Fruit fly (Drosophila melanogaster): ENCODE data around the gene Sxl.

Gene Sxl

dm6 chrX:7094861-7095260 lies 3.0 kb downstream of the Sxl start:
- TF ChIP-seq Hnf4 (GFP tag; optimal IDR thresholded peaks at IDR 0.05) = no peak
- no peak for TF ChIP-seq dsf (GFP tag; optimal IDR thresholded peaks at IDR 0.05; ENCODE audit: borderline replicate concordance)
- no peak for TF ChIP-seq Sp1 (GFP tag; optimal IDR thresholded peaks at IDR 0.05)
- no peak for TF ChIP-seq HLH106 (tag; optimal IDR thresholded peaks at IDR 0.05)
- no peak for TF ChIP-seq Jra (GFP tag; optimal IDR thresholded peaks at IDR 0.05)
- TF ChIP-seq brk (GFP tag; optimal IDR thresholded peaks at IDR 0.05) = no peak
- no peak for TF ChIP-seq dmrt93B (GFP tag; optimal IDR thresholded peaks at IDR 0.05)

dm6 chrX:7094169-7094568 lies 3.7 kb downstream of the Sxl start:
- TF ChIP-seq lola (GFP tag; optimal IDR thresholded peaks at IDR 0.05) (no peak), tai (GFP tag; optimal IDR thresholded peaks at IDR 0.05) (no peak), usp (GFP tag; optimal IDR thresholded peaks at IDR 0.05) (no peak), CG9705 (GFP tag; optimal IDR thresholded peaks at IDR 0.05) (no peak), brk (GFP tag; optimal IDR thresholded peaks at IDR 0.05) (no peak), pan (optimal IDR thresholded peaks at IDR 0.05) (no peak), br (GFP tag; optimal IDR thresholded peaks at IDR 0.05) (no peak), GATAd (GFP tag; optimal IDR thresholded peaks at IDR 0.05) (no peak), dl (GFP tag; optimal IDR thresholded peaks at IDR 0.05; ENCODE audit: insufficient read depth in 1 of 2, partially characterized antibody in 2 of 2) (no peak), CG32264 (GFP tag; optimal IDR thresholded peaks at IDR 0.05) (no peak), Dif (GFP tag; optimal IDR thresholded peaks at IDR 0.05; ENCODE audit: partially characterized antibody) (no peak)

dm6 chrX:7091909-7092308 lies 5.9 kb downstream of the Sxl start:
- no peak for TF ChIP-seq ey (GFP tag; optimal IDR thresholded peaks at IDR 0.05)
- TF ChIP-seq foxo (GFP tag; optimal IDR thresholded peaks at IDR 0.05) = no peak
- TF ChIP-seq Mio (GFP tag; optimal IDR thresholded peaks at IDR 0.05) = no peak
- TF ChIP-seq brk (GFP tag; optimal IDR thresholded peaks at IDR 0.05) = no peak
- no peak for TF ChIP-seq CG32264 (GFP tag; optimal IDR thresholded peaks at IDR 0.05)
- no peak for TF ChIP-seq fru (GFP tag; optimal IDR thresholded peaks at IDR 0.05)
- no peak for TF ChIP-seq sage (GFP tag; optimal IDR thresholded peaks at IDR 0.05)
- no peak for TF ChIP-seq Dif (GFP tag; optimal IDR thresholded peaks at IDR 0.05; ENCODE audit: partially characterized antibody)
- TF ChIP-seq Jra (GFP tag; optimal IDR thresholded peaks at IDR 0.05) = no peak
- no peak for TF ChIP-seq woc (GFP tag; optimal IDR thresholded peaks at IDR 0.05)
- TF ChIP-seq lola (GFP tag; optimal IDR thresholded peaks at IDR 0.05) = no peak

dm6 chrX:7086539-7086938 lies 11.3 kb downstream of the Sxl start:
- TF ChIP-seq Rel (GFP tag; optimal IDR thresholded peaks at IDR 0.05) (no peak), Rel (tag; optimal IDR thresholded peaks at IDR 0.05) (no peak), tai (GFP tag; optimal IDR thresholded peaks at IDR 0.05) (peak; percentile 29), Hnf4 (GFP tag; optimal IDR thresholded peaks at IDR 0.05) (peak; percentile 11), OdsH (GFP tag; optimal IDR thresholded peaks at IDR 0.05) (no peak), GATAd (GFP tag; optimal IDR thresholded peaks at IDR 0.05) (no peak), psq (GFP tag; optimal IDR thresholded peaks at IDR 0.05) (no peak), h (GFP tag; optimal IDR thresholded peaks at IDR 0.05) (no peak)

dm6 chrX:7082407-7082806 lies 15.4 kb downstream of the Sxl start:
- no peak for TF ChIP-seq Hr78 (GFP tag; optimal IDR thresholded peaks at IDR 0.05)
- no peak for TF ChIP-seq Vsx2 (GFP tag; optimal IDR thresholded peaks at IDR 0.05; ENCODE audit: partially characterized antibody)
- no peak for TF ChIP-seq HLH106 (tag; optimal IDR thresholded peaks at IDR 0.05)
- TF ChIP-seq Myc (optimal IDR thresholded peaks at IDR 0.05) = no peak
- no peak for TF ChIP-seq lola (GFP tag; optimal IDR thresholded peaks at IDR 0.05)
- TF ChIP-seq CG32264 (GFP tag; optimal IDR thresholded peaks at IDR 0.05) = no peak
- TF ChIP-seq woc (GFP tag; optimal IDR thresholded peaks at IDR 0.05) = no peak
- TF ChIP-seq Dfd (GFP tag; optimal IDR thresholded peaks at IDR 0.05) = peak; percentile 11

dm6 chrX:7074316-7074925 lies 23.4 kb downstream of the Sxl start:
- no peak for TF ChIP-seq Hr78 (GFP tag; optimal IDR thresholded peaks at IDR 0.05)
- peak; percentile 0 for TF ChIP-seq tai (GFP tag; optimal IDR thresholded peaks at IDR 0.05)
- TF ChIP-seq foxo (GFP tag; optimal IDR thresholded peaks at IDR 0.05) = no peak
- TF ChIP-seq CG32264 (GFP tag; optimal IDR thresholded peaks at IDR 0.05) = no peak
